Worm (Caenorhabditis elegans) whole organism, L3 larva: ENCODE measurements around the gene vps-52.

Source experiments
- ceh-82 ChIP-seq: fragments of 150-350 bp; optimal IDR thresholded peaks from 2 replicates; lab custom pipeline; 2014; ENCODE audit warnings: missing biosample characterization, missing genetic modification characterization
- ceh-9 ChIP-seq: sonication (generic microtip); optimal IDR thresholded peaks from 2 replicates; lab custom pipeline; 2018; ENCODE audit warnings: missing biosample characterization, missing genetic modification characterization
- fos-1 ChIP-seq: fragments of 150-350 bp; optimal IDR thresholded peaks from 2 replicates; lab custom pipeline; 2014; ENCODE audit warnings: missing biosample characterization, missing genetic modification characterization
- mdl-1 ChIP-seq: fragments of 150-350 bp; optimal IDR thresholded peaks from 2 replicates; lab custom pipeline; 2014; ENCODE audit warnings: missing biosample characterization, missing genetic modification characterization
- mml-1 ChIP-seq: fragments of 150-350 bp; sonication (generic microtip); optimal IDR thresholded peaks from 3 replicates; lab custom pipeline; 2014; ENCODE audit warnings: missing biosample characterization, missing genetic modification characterization
- nhr-11 ChIP-seq: fragments of 150-350 bp; optimal IDR thresholded peaks from 2 replicates; lab custom pipeline; 2014; ENCODE audit warnings: missing biosample characterization, missing genetic modification characterization
- nhr-23 ChIP-seq: fragments of 150-350 bp; optimal IDR thresholded peaks from 2 replicates; lab custom pipeline; 2014; ENCODE audit warnings: missing biosample characterization, missing genetic modification reagents, missing genetic modification characterization
- nhr-25 ChIP-seq: sonication (generic microtip); optimal IDR thresholded peaks from 2 replicates; lab custom pipeline; 2017; ENCODE audit warnings: missing biosample characterization, missing genetic modification characterization
- nhr-28 ChIP-seq: fragments of 150-350 bp; optimal IDR thresholded peaks from 2 replicates; lab custom pipeline; 2014; ENCODE audit warnings: missing biosample characterization, missing genetic modification characterization
- nhr-76 ChIP-seq: fragments of 150-350 bp; sonication (generic microtip); optimal IDR thresholded peaks from 5 replicates; lab custom pipeline; 2014; ENCODE audit warnings: missing biosample characterization, missing genetic modification characterization
- skn-1 ChIP-seq: fragments of 150-350 bp; optimal IDR thresholded peaks from 2 replicates; lab custom pipeline; 2014; ENCODE audit warnings: missing biosample characterization, missing genetic modification characterization
- snpc-4 ChIP-seq: fragments of 150-350 bp; optimal IDR thresholded peaks from 2 replicates; lab custom pipeline; 2014; ENCODE audit warnings: missing biosample characterization, missing genetic modification characterization
- unc-62 ChIP-seq: fragments of 150-350 bp; sonication (generic microtip); optimal IDR thresholded peaks from 4 replicates; lab custom pipeline; 2014; ENCODE audit warnings: missing biosample characterization, missing genetic modification reagents, missing genetic modification characterization

- TF ChIP-seq snpc-4 (tag; lab: Kevin White, UChicago), result no peak
- TF ChIP-seq nhr-76, result no peak
- TF ChIP-seq nhr-25 (tag; lab: Kevin White, UChicago), result no peak
- no peak for TF ChIP-seq mml-1 (tag; lab: Kevin White, UChicago)
- no peak for TF ChIP-seq mdl-1 (tag; lab: Kevin White, UChicago)
- no peak for TF ChIP-seq skn-1
- TF ChIP-seq unc-62 (GFP tag; lab: Kevin White, UChicago), result no peak
- TF ChIP-seq ceh-9 (tag; lab: Kevin White, UChicago), result no peak
- TF ChIP-seq fos-1 (tag; lab: Kevin White, UChicago), result no peak
- no peak for TF ChIP-seq nhr-23 (tag; lab: Kevin White, UChicago)
- TF ChIP-seq ceh-82, result no peak
- no peak for TF ChIP-seq nhr-28 (tag; lab: Kevin White, UChicago)
- no peak for TF ChIP-seq nhr-11 (tag; lab: Kevin White, UChicago)
These were observed 18.8 kb downstream of the vps-52 start for ce11 chrX:7583930-7584329.
